Fruit fly (Drosophila melanogaster): ENCODE measurements around the gene Nos.

Gene Nos

DNA sequence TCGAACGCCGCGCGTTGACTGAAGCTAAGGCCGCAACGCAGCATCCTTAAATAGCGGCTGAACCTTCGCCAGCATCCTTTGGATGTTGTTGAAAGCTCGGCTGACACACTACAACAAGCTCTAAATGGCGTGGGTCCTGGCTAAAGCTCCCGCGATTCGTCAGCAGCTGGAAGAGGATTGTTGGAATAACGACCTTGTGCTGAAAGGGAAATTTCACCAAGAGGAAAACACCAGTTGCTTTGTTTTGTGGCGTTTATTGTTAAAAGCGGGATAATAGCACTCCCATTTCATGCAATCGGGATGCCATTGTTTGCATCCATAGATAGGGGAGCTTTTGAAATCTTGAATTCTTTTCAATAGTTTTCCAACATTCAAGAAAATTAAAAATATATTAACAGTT, at the start of gene Nos:
Gene Nos, minus strand, starts transcription at position 21 of the 400 bp plus-strand sequence.
- TF ChIP-seq CTCF (optimal IDR thresholded peaks at IDR 0.05): no peak
- TF ChIP-seq CG8478 (optimal IDR thresholded peaks at IDR 0.05): no peak

DNA sequence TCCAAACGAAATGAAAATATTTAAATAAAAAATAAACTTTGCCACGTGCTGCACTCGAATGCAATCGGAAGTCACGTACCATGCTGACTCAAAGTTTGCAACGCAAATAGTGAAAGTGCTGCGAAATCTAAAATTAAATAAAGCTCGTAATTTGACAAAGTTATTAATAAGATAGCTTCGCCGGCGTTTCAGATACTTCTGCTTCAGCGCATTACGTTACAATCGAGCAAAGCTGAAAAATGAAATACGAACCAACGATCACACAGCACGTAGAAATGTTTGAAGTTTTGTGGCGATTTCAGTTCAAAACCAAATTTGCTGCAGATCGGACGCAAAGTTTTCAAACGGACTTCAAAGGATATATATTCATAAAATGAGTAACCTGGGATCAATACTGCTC, 32.6 kb upstream of the Nos start, which contains the start of gene CG12517:
Gene CG12517, plus strand, starts transcription at position 301 of the 400 bp plus-strand sequence.
- TF ChIP-seq CTCF (optimal IDR thresholded peaks at IDR 0.05): no peak
- TF ChIP-seq CG8478 (optimal IDR thresholded peaks at IDR 0.05): no peak

dm6 chr2L:10858064-10859047, 21.0 kb upstream of the Nos start, which contains the start of the genes aurB and Stam:
Gene aurB (minus strand): TSS chr2L:10858094.
Gene Stam (plus strand): TSS chr2L:10858536.
- TF ChIP-seq CTCF (optimal IDR thresholded peaks at IDR 0.05) (no peak), CG8478 (optimal IDR thresholded peaks at IDR 0.05) (no peak)

- TF ChIP-seq CTCF (optimal IDR thresholded peaks at IDR 0.05) (no peak), CG8478 (optimal IDR thresholded peaks at IDR 0.05) (no peak)
These were observed 19.1 kb upstream of the Nos start, which contains the start of gene Dnz1 for dm6 chr2L:10856328-10856942. Gene Dnz1 (minus strand): TSS chr2L:10856644.

dm6 chr2L:10851336-10851862, 14.1 kb upstream of the Nos start:
- TF ChIP-seq CG8478 (optimal IDR thresholded peaks at IDR 0.05) (no peak), CTCF (optimal IDR thresholded peaks at IDR 0.05) (no peak)

DNA sequence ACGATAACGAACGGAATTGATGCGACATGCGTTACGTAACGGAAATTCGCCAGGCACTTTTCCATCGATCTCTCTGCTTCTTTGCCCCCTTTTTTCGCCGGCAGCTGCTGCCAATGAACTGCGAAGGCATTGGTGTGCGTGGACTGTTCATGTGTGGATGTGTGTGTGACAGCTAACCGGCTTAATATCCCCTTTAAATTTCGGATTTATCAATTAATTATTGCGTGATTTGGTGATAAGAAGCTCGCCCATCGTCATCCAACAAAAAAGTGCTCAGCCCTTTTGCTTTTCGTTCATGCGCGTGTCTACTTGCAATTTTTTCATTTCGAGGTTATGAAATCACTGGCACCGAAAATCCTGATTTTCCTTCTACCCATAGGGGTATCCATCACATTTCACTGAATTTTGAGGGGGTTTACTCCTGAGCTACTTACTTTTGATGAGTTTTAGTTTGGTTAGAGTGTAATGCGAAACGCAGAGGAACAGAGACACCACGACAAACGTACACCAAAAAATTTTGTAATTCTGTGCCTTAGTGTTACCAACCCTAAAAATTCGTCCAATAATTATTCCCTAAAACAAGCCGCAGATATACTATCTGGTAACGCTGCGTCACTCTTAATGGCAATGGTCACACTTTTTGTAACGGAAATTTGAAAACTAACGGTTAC, 13.1 kb upstream of the Nos start, which contains the start of gene porin:
Gene porin, minus strand, starts transcription at position 529 of the 671 bp plus-strand sequence.
- TF ChIP-seq CG8478 (optimal IDR thresholded peaks at IDR 0.05) (no peak), CTCF (optimal IDR thresholded peaks at IDR 0.05) (peak in 1 of 2 experiments; percentile 43)

DNA sequence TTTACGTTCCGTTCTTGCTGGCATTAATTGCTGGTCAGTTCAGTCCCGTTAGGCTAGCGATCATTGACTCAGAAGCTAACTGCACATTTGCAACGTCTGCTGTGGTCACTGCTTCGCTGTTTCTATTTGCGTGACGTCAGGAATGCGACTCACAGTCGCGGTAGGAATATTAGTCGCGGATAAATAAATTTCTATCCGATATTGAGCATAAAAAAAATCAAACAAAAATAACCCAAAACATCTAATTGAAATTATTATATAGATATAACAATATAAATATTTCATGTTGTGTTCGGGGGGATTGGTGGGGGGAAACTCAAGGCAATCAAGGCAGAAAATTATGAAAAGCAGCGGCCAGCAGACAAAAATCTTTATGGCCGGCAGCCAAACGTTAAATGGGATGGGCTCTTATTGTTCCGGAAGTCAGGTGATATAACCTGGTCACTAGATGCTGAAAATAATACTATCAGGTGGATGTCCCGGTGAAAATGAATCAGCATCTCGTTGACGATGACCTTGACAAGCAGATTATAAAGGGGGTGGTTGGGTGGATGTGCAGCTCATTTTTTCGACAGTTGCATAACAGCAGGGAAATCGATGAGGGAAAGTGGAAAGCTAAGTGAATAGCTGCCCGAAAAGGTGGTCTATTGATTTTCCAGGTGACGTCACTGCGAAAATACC, 12.3 kb upstream of the Nos start, which contains the start of gene SmydA-3:
Gene SmydA-3, plus strand, starts transcription at position 631 of the 681 bp plus-strand sequence.
- TF ChIP-seq CTCF (optimal IDR thresholded peaks at IDR 0.05) (no peak), CG8478 (optimal IDR thresholded peaks at IDR 0.05) (no peak)

DNA sequence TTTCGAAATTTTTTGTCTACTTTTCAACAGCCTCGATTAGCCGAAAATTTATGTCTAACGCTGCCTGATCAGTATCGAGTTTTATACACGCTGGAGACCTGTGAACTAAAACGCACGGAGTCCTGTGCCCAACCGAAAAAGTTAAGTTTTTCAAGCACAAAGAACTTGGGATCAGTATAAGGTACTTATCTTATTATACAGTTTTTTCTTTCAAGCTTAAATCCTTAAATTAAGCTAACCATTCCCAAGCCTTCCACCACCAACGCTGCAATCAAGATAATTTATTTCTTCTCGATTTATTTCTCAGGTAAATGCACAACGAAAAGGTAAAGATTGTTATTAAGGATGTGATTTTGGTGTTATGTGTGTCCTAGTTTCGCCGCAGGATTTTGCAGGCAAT, 9.6 kb upstream of the Nos start, which contains the start of gene Porin2:
Gene Porin2, minus strand, starts transcription at position 101 of the 400 bp plus-strand sequence.
- TF ChIP-seq CTCF (optimal IDR thresholded peaks at IDR 0.05) (no peak), CG8478 (optimal IDR thresholded peaks at IDR 0.05) (no peak)

- TF ChIP-seq CTCF (optimal IDR thresholded peaks at IDR 0.05): no peak
These were observed 8.3 kb upstream of the Nos start, which contains the start of the genes CG17139 and CG17140 for dm6 chr2L:10845564-10845963. Gene CG17139 (minus strand): TSS chr2L:10845664. Gene CG17140 (minus strand): TSS chr2L:10845664.

- TF ChIP-seq CG8478 (optimal IDR thresholded peaks at IDR 0.05): no peak
- TF ChIP-seq CTCF (optimal IDR thresholded peaks at IDR 0.05): peak; percentile 12 to 19
These were observed 5.0 kb upstream of the Nos start, which contains the start of gene CG6700 for dm6 chr2L:10842326-10842725. Gene CG6700 (minus strand): TSS chr2L:10842597.

dm6 chr2L:10841619-10842018, 4.3 kb upstream of the Nos start:
- TF ChIP-seq CTCF (optimal IDR thresholded peaks at IDR 0.05) (no peak), CG8478 (optimal IDR thresholded peaks at IDR 0.05) (no peak)

dm6 chr2L:10831590-10831989, 5.7 kb downstream of the Nos start:
- TF ChIP-seq CTCF (optimal IDR thresholded peaks at IDR 0.05) (no peak), CG8478 (optimal IDR thresholded peaks at IDR 0.05) (no peak)

dm6 chr2L:10822620-10823019, 14.7 kb downstream of the Nos start:
- TF ChIP-seq CTCF (optimal IDR thresholded peaks at IDR 0.05) (no peak), CG8478 (optimal IDR thresholded peaks at IDR 0.05) (no peak)

DNA sequence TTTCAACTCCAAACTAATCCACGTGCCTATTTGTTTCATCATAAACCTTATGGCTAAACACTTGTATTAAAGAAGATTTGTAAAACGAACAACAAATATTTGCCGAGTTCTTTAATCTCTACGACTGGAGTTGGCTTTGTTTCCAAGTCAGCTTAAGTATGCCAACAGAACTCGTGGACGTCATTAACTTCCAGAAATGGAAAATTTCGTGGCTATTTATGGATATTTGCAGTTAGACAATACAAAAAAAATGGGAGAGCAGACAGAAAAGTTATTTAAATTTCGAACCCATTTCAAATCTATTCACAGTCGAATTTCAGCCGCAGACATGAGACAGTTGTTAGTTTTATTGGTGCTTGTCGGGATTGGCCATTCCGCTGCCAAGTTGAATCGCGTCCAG, 16.9 kb downstream of the Nos start, which contains the start of gene CG17134:
Gene CG17134, plus strand, starts transcription at position 301 of the 400 bp plus-strand sequence.
- TF ChIP-seq CTCF (optimal IDR thresholded peaks at IDR 0.05) (no peak), CG8478 (optimal IDR thresholded peaks at IDR 0.05) (no peak)
